Fruit fly (Drosophila melanogaster) whole organism, wandering third instar larva: ENCODE data around the gene Grx5.

ENCODE experiments used
- Abd-B ChIP-seq: fragments of >200 bp; optimal IDR thresholded peaks from 2 replicates; lab custom pipeline; 2017; ENCODE audit warnings: missing biosample characterization, missing genetic modification characterization
- CG32264 ChIP-seq: fragments of 200-800 bp; sonication (Bioruptor generic); optimal IDR thresholded peaks from 2 replicates; lab custom pipeline; 2016; ENCODE audit warnings: missing biosample characterization, missing genetic modification characterization
- CG9705 ChIP-seq: fragments of 200-800 bp; sonication (Bioruptor generic); optimal IDR thresholded peaks from 2 replicates; lab custom pipeline; 2018; ENCODE audit warnings: missing biosample characterization, mild to moderate bottlenecking, missing genetic modification characterization
- CrebA ChIP-seq: fragments of 200-800 bp; sonication (Bioruptor generic); optimal IDR thresholded peaks from 2 replicates; lab custom pipeline; 2016; ENCODE audit warnings: missing biosample characterization, mild to moderate bottlenecking, missing genetic modification characterization, borderline replicate concordance
- Dfd ChIP-seq: fragments of >200 bp; optimal IDR thresholded peaks from 2 replicates; lab custom pipeline; 2017; ENCODE audit warnings: missing biosample characterization, missing genetic modification characterization
- Dif ChIP-seq: fragments of 200-275, 200-300 bp; sonication (Bioruptor generic); optimal IDR thresholded peaks from 2 replicates; lab custom pipeline; 2018; ENCODE audit warnings: missing biosample characterization, missing genetic modification characterization; ENCODE audit not compliant: partially characterized antibody
- GATAd ChIP-seq: sonication (Bioruptor generic); optimal IDR thresholded peaks from 2 replicates; lab custom pipeline; 2016; ENCODE audit warnings: missing biosample characterization, missing genetic modification characterization
- HLH106 ChIP-seq: fragments of 200-800 bp; optimal IDR thresholded peaks from 3 replicates; lab custom pipeline; 2019; ENCODE audit warnings: missing biosample characterization, mild to moderate bottlenecking, missing genetic modification characterization, moderate library complexity
- Hnf4 ChIP-seq: fragments of 200-800 bp; sonication (Bioruptor generic); optimal IDR thresholded peaks from 2 replicates; lab custom pipeline; 2016; ENCODE audit warnings: missing biosample characterization, mild to moderate bottlenecking, missing genetic modification characterization
- Hr78 ChIP-seq: fragments of >200 bp; optimal IDR thresholded peaks from 2 replicates; lab custom pipeline; 2017; ENCODE audit warnings: missing biosample characterization, missing genetic modification characterization
- Hr83 ChIP-seq: fragments of 200-300 bp; sonication (Bioruptor generic); optimal IDR thresholded peaks from 2 replicates; lab custom pipeline; 2016; ENCODE audit warnings: missing biosample characterization, mild to moderate bottlenecking, missing genetic modification characterization, moderate library complexity; ENCODE audit not compliant: poor library complexity, severe bottlenecking
- Jra ChIP-seq: sonication (Bioruptor generic); optimal IDR thresholded peaks from 2 replicates; lab custom pipeline; 2016; ENCODE audit warnings: missing biosample characterization, missing genetic modification characterization
- Mio ChIP-seq: sonication (Bioruptor generic); optimal IDR thresholded peaks from 2 replicates; lab custom pipeline; 2016; ENCODE audit warnings: missing biosample characterization, missing genetic modification characterization
- Myc ChIP-seq: fragments of >200 bp; optimal IDR thresholded peaks from 2 replicates; lab custom pipeline; 2017
- N ChIP-seq: fragments of >200 bp; optimal IDR thresholded peaks from 2 replicates; lab custom pipeline; 2018; ENCODE audit warnings: missing biosample characterization, missing external identifiers, missing genetic modification characterization
- OdsH ChIP-seq: fragments of 200-800 bp; sonication (Bioruptor generic); optimal IDR thresholded peaks from 2 replicates; lab custom pipeline; 2016; ENCODE audit warnings: missing biosample characterization, mild to moderate bottlenecking, missing genetic modification characterization
- Rel ChIP-seq, 2 experiments: fragments of 200-800 bp; sonication (Bioruptor generic) in 1 of 2; optimal IDR thresholded peaks; 2 replicates in 1 of 2; 3 replicates in 1 of 2; lab custom pipeline; 2016 to 2019; ENCODE audit warnings: mild to moderate bottlenecking in 2 of 2, missing biosample characterization in 2 of 2, missing genetic modification characterization in 2 of 2, moderate library complexity in 1 of 2
- Sp1 ChIP-seq: fragments of 200-800 bp; sonication (Bioruptor generic); optimal IDR thresholded peaks from 3 replicates; lab custom pipeline; 2019; ENCODE audit warnings: missing biosample characterization, mild to moderate bottlenecking, missing genetic modification characterization, moderate library complexity
- Vsx2 ChIP-seq: fragments of 200-300, 225-300 bp; sonication (Bioruptor generic); optimal IDR thresholded peaks from 2 replicates; lab custom pipeline; 2018; ENCODE audit warnings: missing biosample characterization, missing genetic modification characterization; ENCODE audit not compliant: partially characterized antibody
- br ChIP-seq: fragments of 200-800 bp; sonication (Bioruptor generic); optimal IDR thresholded peaks from 2 replicates; lab custom pipeline; 2016; ENCODE audit warnings: missing biosample characterization, missing genetic modification characterization
- brk ChIP-seq: fragments of 200-800 bp; sonication (Bioruptor generic); optimal IDR thresholded peaks from 2 replicates; lab custom pipeline; 2016; ENCODE audit warnings: missing biosample characterization, mild to moderate bottlenecking, missing genetic modification characterization
- dl ChIP-seq, 2 experiments: fragments of 175-275, 200-275 bp in 1 of 2; fragments of 200-275 bp in 1 of 2; sonication (Bioruptor generic); optimal IDR thresholded peaks; lab custom pipeline; 2018; ENCODE audit warnings: mild to moderate bottlenecking in 2 of 2, missing biosample characterization in 2 of 2, missing genetic modification characterization in 2 of 2, moderate library complexity in 2 of 2; ENCODE audit not compliant: partially characterized antibody in 2 of 2, insufficient read depth in 1 of 2
- dmrt93B ChIP-seq: fragments of 200-800 bp; sonication (Bioruptor generic); optimal IDR thresholded peaks from 2 replicates; lab custom pipeline; 2018; ENCODE audit warnings: missing biosample characterization, mild to moderate bottlenecking, missing genetic modification characterization
- dsf ChIP-seq: sonication (Bioruptor generic); optimal IDR thresholded peaks from 2 replicates; lab custom pipeline; 2016; ENCODE audit warnings: missing biosample characterization, missing genetic modification characterization, borderline replicate concordance
- ey ChIP-seq: fragments of 200-800 bp; sonication (Bioruptor generic); optimal IDR thresholded peaks from 2 replicates; lab custom pipeline; 2016; ENCODE audit warnings: missing biosample characterization, missing genetic modification characterization
- foxo ChIP-seq, 2 experiments: fragments of 200-800 bp; sonication (Bioruptor generic); optimal IDR thresholded peaks; 2 replicates in 1 of 2; 3 replicates in 1 of 2; lab custom pipeline; 2016 to 2017; ENCODE audit warnings: missing biosample characterization in 2 of 2, missing genetic modification characterization in 2 of 2
- fru ChIP-seq: fragments of 200-800 bp; sonication (Bioruptor generic); optimal IDR thresholded peaks from 3 replicates; lab custom pipeline; 2016; ENCODE audit warnings: missing biosample characterization, mild to moderate bottlenecking, missing genetic modification characterization
- h ChIP-seq: fragments of 200-800 bp; sonication (Bioruptor generic); optimal IDR thresholded peaks from 3 replicates; lab custom pipeline; 2016; ENCODE audit warnings: missing biosample characterization, mild to moderate bottlenecking, missing genetic modification characterization
- jim ChIP-seq: fragments of 175-275, 200-325 bp; sonication (Bioruptor generic); optimal IDR thresholded peaks from 2 replicates; lab custom pipeline; 2016; ENCODE audit warnings: missing biosample characterization, mild to moderate bottlenecking, missing genetic modification characterization
- lola ChIP-seq: fragments of >200 bp; optimal IDR thresholded peaks from 2 replicates; lab custom pipeline; 2017; ENCODE audit warnings: missing biosample characterization, missing genetic modification characterization
- pan ChIP-seq: fragments of >200 bp; optimal IDR thresholded peaks from 2 replicates; lab custom pipeline; 2017
- psq ChIP-seq: fragments of 200-800 bp; sonication (Bioruptor generic); optimal IDR thresholded peaks from 3 replicates; lab custom pipeline; 2017; ENCODE audit warnings: missing biosample characterization, mild to moderate bottlenecking, missing genetic modification characterization, moderate library complexity
- rgr ChIP-seq: fragments of 200-800 bp; sonication (Bioruptor generic); optimal IDR thresholded peaks from 3 replicates; lab custom pipeline; 2016; ENCODE audit warnings: missing biosample characterization, mild to moderate bottlenecking, missing genetic modification characterization
- sage ChIP-seq: fragments of 200-800 bp; sonication (Bioruptor generic); optimal IDR thresholded peaks from 2 replicates; lab custom pipeline; 2016; ENCODE audit warnings: missing biosample characterization, mild to moderate bottlenecking, missing genetic modification characterization
- sv ChIP-seq: fragments of 200-800 bp; sonication (Bioruptor generic); optimal IDR thresholded peaks from 3 replicates; lab custom pipeline; 2016; ENCODE audit warnings: missing biosample characterization, missing genetic modification characterization
- tai ChIP-seq: sonication (Bioruptor generic); optimal IDR thresholded peaks from 2 replicates; lab custom pipeline; 2016; ENCODE audit warnings: missing biosample characterization, missing genetic modification characterization
- usp ChIP-seq: fragments of >200 bp; optimal IDR thresholded peaks from 2 replicates; lab custom pipeline; 2017; ENCODE audit warnings: missing biosample characterization, missing genetic modification characterization
- woc ChIP-seq: sonication (Bioruptor generic); optimal IDR thresholded peaks from 2 replicates; lab custom pipeline; 2016; ENCODE audit warnings: missing biosample characterization, mild to moderate bottlenecking, missing genetic modification characterization

Grx5 gene

dm6 chrX:14805646-14806045, 32.4 kb downstream of the Grx5 start:
- peak; percentile 18 for TF ChIP-seq psq
- TF ChIP-seq CG32264 (GFP tag; lab: Kevin White, UChicago), result no peak
- peak in 1 of 2 experiments; percentile 33 for TF ChIP-seq foxo (GFP tag; optimal IDR thresholded peaks at IDR 0.05; lab: Kevin White, UChicago)
- no peak for TF ChIP-seq CG9705
- peak; percentile 64 for TF ChIP-seq h (GFP tag; lab: Kevin White, UChicago)
- TF ChIP-seq Abd-B (GFP tag; lab: Kevin White, UChicago), result no peak
- TF ChIP-seq br (GFP tag; lab: Kevin White, UChicago), result no peak
- peak; percentile 65 for TF ChIP-seq Hnf4 (GFP tag; lab: Kevin White, UChicago)
- TF ChIP-seq sage (GFP tag; lab: Kevin White, UChicago), result no peak
- no peak for TF ChIP-seq N
- peak; percentile 1 for TF ChIP-seq woc
- TF ChIP-seq sv (GFP tag; lab: Kevin White, UChicago), result no peak
- peak; percentile 27 for TF ChIP-seq fru (GFP tag; lab: Kevin White, UChicago)
- TF ChIP-seq dl (GFP tag; optimal IDR thresholded peaks at IDR 0.05; lab: Kevin White, UChicago; ENCODE audit: insufficient read depth in 1 of 2, partially characterized antibody in 2 of 2), result no peak
- TF ChIP-seq ey (GFP tag; lab: Kevin White, UChicago), result no peak
- TF ChIP-seq Sp1, result no peak
- peak; percentile 46 for TF ChIP-seq OdsH (GFP tag; lab: Kevin White, UChicago)
- no peak for TF ChIP-seq Hr78 (GFP tag; lab: Kevin White, UChicago)
- peak; percentile 73 for TF ChIP-seq tai (GFP tag; lab: Kevin White, UChicago)
- TF ChIP-seq GATAd (GFP tag; lab: Kevin White, UChicago), result peak; percentile 31
- TF ChIP-seq jim (GFP tag; lab: Kevin White, UChicago), result peak; percentile 77
- no peak for TF ChIP-seq usp
- no peak for TF ChIP-seq Dif (GFP tag; lab: Kevin White, UChicago)
- peak; percentile 99 for TF ChIP-seq Hr83 (GFP tag; lab: Kevin White, UChicago)
- no peak for TF ChIP-seq Dfd (GFP tag; lab: Kevin White, UChicago)
- no peak for TF ChIP-seq lola (GFP tag; lab: Kevin White, UChicago)
- no peak for TF ChIP-seq Rel (GFP tag; optimal IDR thresholded peaks at IDR 0.05; lab: Kevin White, UChicago)
- no peak for TF ChIP-seq Rel (tag; optimal IDR thresholded peaks at IDR 0.05; lab: Kevin White, UChicago)
- TF ChIP-seq dmrt93B (GFP tag; lab: Kevin White, UChicago), result no peak
- peak; percentile 35 for TF ChIP-seq Jra
- TF ChIP-seq HLH106 (tag; lab: Kevin White, UChicago), result no peak
- TF ChIP-seq dsf, result no peak
- no peak for TF ChIP-seq Mio (GFP tag; lab: Kevin White, UChicago)
- no peak for TF ChIP-seq CrebA (GFP tag; lab: Kevin White, UChicago)
- TF ChIP-seq brk (GFP tag; lab: Kevin White, UChicago), result peak; percentile 62
- TF ChIP-seq pan (lab: Kevin White, UChicago), result no peak
- peak; percentile 52 for TF ChIP-seq rgr (GFP tag; lab: Kevin White, UChicago)
- no peak for TF ChIP-seq Vsx2
- TF ChIP-seq Myc (lab: Kevin White, UChicago), result no peak

- TF ChIP-seq dl (GFP tag; optimal IDR thresholded peaks at IDR 0.05; lab: Kevin White, UChicago; ENCODE audit: insufficient read depth in 1 of 2, partially characterized antibody in 2 of 2) (no peak), foxo (GFP tag; optimal IDR thresholded peaks at IDR 0.05; lab: Kevin White, UChicago) (peak in 1 of 2 experiments; percentile 33), Hnf4 (GFP tag; lab: Kevin White, UChicago) (no peak), brk (GFP tag; lab: Kevin White, UChicago) (peak; percentile 44), OdsH (GFP tag; lab: Kevin White, UChicago) (peak; percentile 43), Hr78 (GFP tag; lab: Kevin White, UChicago) (no peak), rgr (GFP tag; lab: Kevin White, UChicago) (peak; percentile 66), Jra (peak; percentile 6), woc (no peak), CG9705 (no peak), fru (GFP tag; lab: Kevin White, UChicago) (peak; percentile 5), sage (GFP tag; lab: Kevin White, UChicago) (no peak), h (GFP tag; lab: Kevin White, UChicago) (peak; percentile 68), br (GFP tag; lab: Kevin White, UChicago) (peak; percentile 5)
Measured at dm6 chrX:14802611-14803110, 35.3 kb downstream of the Grx5 start.
